Fruit fly (Drosophila melanogaster) whole organism, wandering third instar larva: ENCODE data around the gene CG4702.

Source experiments
- Abd-B ChIP-seq: fragments of >200 bp; optimal IDR thresholded peaks from 2 replicates; lab custom pipeline; 2017; ENCODE audit warnings: missing biosample characterization, missing genetic modification characterization
- CG9705 ChIP-seq: fragments of 200-800 bp; sonication (Bioruptor generic); optimal IDR thresholded peaks from 2 replicates; lab custom pipeline; 2018; ENCODE audit warnings: missing biosample characterization, mild to moderate bottlenecking, missing genetic modification characterization
- CrebA ChIP-seq: fragments of 200-800 bp; sonication (Bioruptor generic); optimal IDR thresholded peaks from 2 replicates; lab custom pipeline; 2016; ENCODE audit warnings: missing biosample characterization, mild to moderate bottlenecking, missing genetic modification characterization, borderline replicate concordance
- Dif ChIP-seq: fragments of 200-275, 200-300 bp; sonication (Bioruptor generic); optimal IDR thresholded peaks from 2 replicates; lab custom pipeline; 2018; ENCODE audit warnings: missing biosample characterization, missing genetic modification characterization; ENCODE audit not compliant: partially characterized antibody
- GATAd ChIP-seq: sonication (Bioruptor generic); optimal IDR thresholded peaks from 2 replicates; lab custom pipeline; 2016; ENCODE audit warnings: missing biosample characterization, missing genetic modification characterization
- HLH106 ChIP-seq: fragments of 200-800 bp; optimal IDR thresholded peaks from 3 replicates; lab custom pipeline; 2019; ENCODE audit warnings: missing biosample characterization, mild to moderate bottlenecking, missing genetic modification characterization, moderate library complexity
- Hnf4 ChIP-seq: fragments of 200-800 bp; sonication (Bioruptor generic); optimal IDR thresholded peaks from 2 replicates; lab custom pipeline; 2016; ENCODE audit warnings: missing biosample characterization, mild to moderate bottlenecking, missing genetic modification characterization
- Hr78 ChIP-seq: fragments of >200 bp; optimal IDR thresholded peaks from 2 replicates; lab custom pipeline; 2017; ENCODE audit warnings: missing biosample characterization, missing genetic modification characterization
- Hr83 ChIP-seq: fragments of 200-300 bp; sonication (Bioruptor generic); optimal IDR thresholded peaks from 2 replicates; lab custom pipeline; 2016; ENCODE audit warnings: missing biosample characterization, mild to moderate bottlenecking, missing genetic modification characterization, moderate library complexity; ENCODE audit not compliant: poor library complexity, severe bottlenecking
- Jra ChIP-seq: sonication (Bioruptor generic); optimal IDR thresholded peaks from 2 replicates; lab custom pipeline; 2016; ENCODE audit warnings: missing biosample characterization, missing genetic modification characterization
- Mio ChIP-seq: sonication (Bioruptor generic); optimal IDR thresholded peaks from 2 replicates; lab custom pipeline; 2016; ENCODE audit warnings: missing biosample characterization, missing genetic modification characterization
- Myc ChIP-seq: fragments of >200 bp; optimal IDR thresholded peaks from 2 replicates; lab custom pipeline; 2017
- N ChIP-seq: fragments of >200 bp; optimal IDR thresholded peaks from 2 replicates; lab custom pipeline; 2018; ENCODE audit warnings: missing biosample characterization, missing external identifiers, missing genetic modification characterization
- OdsH ChIP-seq: fragments of 200-800 bp; sonication (Bioruptor generic); optimal IDR thresholded peaks from 2 replicates; lab custom pipeline; 2016; ENCODE audit warnings: missing biosample characterization, mild to moderate bottlenecking, missing genetic modification characterization
- Rel ChIP-seq, 2 experiments: fragments of 200-800 bp; sonication (Bioruptor generic) in 1 of 2; optimal IDR thresholded peaks; 2 replicates in 1 of 2; 3 replicates in 1 of 2; lab custom pipeline; 2016 to 2019; ENCODE audit warnings: mild to moderate bottlenecking in 2 of 2, missing biosample characterization in 2 of 2, missing genetic modification characterization in 2 of 2, moderate library complexity in 1 of 2
- Sp1 ChIP-seq: fragments of 200-800 bp; sonication (Bioruptor generic); optimal IDR thresholded peaks from 3 replicates; lab custom pipeline; 2019; ENCODE audit warnings: missing biosample characterization, mild to moderate bottlenecking, missing genetic modification characterization, moderate library complexity
- Vsx2 ChIP-seq: fragments of 200-300, 225-300 bp; sonication (Bioruptor generic); optimal IDR thresholded peaks from 2 replicates; lab custom pipeline; 2018; ENCODE audit warnings: missing biosample characterization, missing genetic modification characterization; ENCODE audit not compliant: partially characterized antibody
- br ChIP-seq: fragments of 200-800 bp; sonication (Bioruptor generic); optimal IDR thresholded peaks from 2 replicates; lab custom pipeline; 2016; ENCODE audit warnings: missing biosample characterization, missing genetic modification characterization
- brk ChIP-seq: fragments of 200-800 bp; sonication (Bioruptor generic); optimal IDR thresholded peaks from 2 replicates; lab custom pipeline; 2016; ENCODE audit warnings: missing biosample characterization, mild to moderate bottlenecking, missing genetic modification characterization
- dl ChIP-seq, 2 experiments: fragments of 175-275, 200-275 bp in 1 of 2; fragments of 200-275 bp in 1 of 2; sonication (Bioruptor generic); optimal IDR thresholded peaks; lab custom pipeline; 2018; ENCODE audit warnings: mild to moderate bottlenecking in 2 of 2, missing biosample characterization in 2 of 2, missing genetic modification characterization in 2 of 2, moderate library complexity in 2 of 2; ENCODE audit not compliant: partially characterized antibody in 2 of 2, insufficient read depth in 1 of 2
- dmrt93B ChIP-seq: fragments of 200-800 bp; sonication (Bioruptor generic); optimal IDR thresholded peaks from 2 replicates; lab custom pipeline; 2018; ENCODE audit warnings: missing biosample characterization, mild to moderate bottlenecking, missing genetic modification characterization
- dsf ChIP-seq: sonication (Bioruptor generic); optimal IDR thresholded peaks from 2 replicates; lab custom pipeline; 2016; ENCODE audit warnings: missing biosample characterization, missing genetic modification characterization, borderline replicate concordance
- ey ChIP-seq: fragments of 200-800 bp; sonication (Bioruptor generic); optimal IDR thresholded peaks from 2 replicates; lab custom pipeline; 2016; ENCODE audit warnings: missing biosample characterization, missing genetic modification characterization
- foxo ChIP-seq, 2 experiments: fragments of 200-800 bp; sonication (Bioruptor generic); optimal IDR thresholded peaks; 2 replicates in 1 of 2; 3 replicates in 1 of 2; lab custom pipeline; 2016 to 2017; ENCODE audit warnings: missing biosample characterization in 2 of 2, missing genetic modification characterization in 2 of 2
- fru ChIP-seq: fragments of 200-800 bp; sonication (Bioruptor generic); optimal IDR thresholded peaks from 3 replicates; lab custom pipeline; 2016; ENCODE audit warnings: missing biosample characterization, mild to moderate bottlenecking, missing genetic modification characterization
- h ChIP-seq: fragments of 200-800 bp; sonication (Bioruptor generic); optimal IDR thresholded peaks from 3 replicates; lab custom pipeline; 2016; ENCODE audit warnings: missing biosample characterization, mild to moderate bottlenecking, missing genetic modification characterization
- jim ChIP-seq: fragments of 175-275, 200-325 bp; sonication (Bioruptor generic); optimal IDR thresholded peaks from 2 replicates; lab custom pipeline; 2016; ENCODE audit warnings: missing biosample characterization, mild to moderate bottlenecking, missing genetic modification characterization
- lola ChIP-seq: fragments of >200 bp; optimal IDR thresholded peaks from 2 replicates; lab custom pipeline; 2017; ENCODE audit warnings: missing biosample characterization, missing genetic modification characterization
- psq ChIP-seq: fragments of 200-800 bp; sonication (Bioruptor generic); optimal IDR thresholded peaks from 3 replicates; lab custom pipeline; 2017; ENCODE audit warnings: missing biosample characterization, mild to moderate bottlenecking, missing genetic modification characterization, moderate library complexity
- rgr ChIP-seq: fragments of 200-800 bp; sonication (Bioruptor generic); optimal IDR thresholded peaks from 3 replicates; lab custom pipeline; 2016; ENCODE audit warnings: missing biosample characterization, mild to moderate bottlenecking, missing genetic modification characterization
- sage ChIP-seq: fragments of 200-800 bp; sonication (Bioruptor generic); optimal IDR thresholded peaks from 2 replicates; lab custom pipeline; 2016; ENCODE audit warnings: missing biosample characterization, mild to moderate bottlenecking, missing genetic modification characterization
- sv ChIP-seq: fragments of 200-800 bp; sonication (Bioruptor generic); optimal IDR thresholded peaks from 3 replicates; lab custom pipeline; 2016; ENCODE audit warnings: missing biosample characterization, missing genetic modification characterization
- tai ChIP-seq: sonication (Bioruptor generic); optimal IDR thresholded peaks from 2 replicates; lab custom pipeline; 2016; ENCODE audit warnings: missing biosample characterization, missing genetic modification characterization
- usp ChIP-seq: fragments of >200 bp; optimal IDR thresholded peaks from 2 replicates; lab custom pipeline; 2017; ENCODE audit warnings: missing biosample characterization, missing genetic modification characterization
- woc ChIP-seq: sonication (Bioruptor generic); optimal IDR thresholded peaks from 2 replicates; lab custom pipeline; 2016; ENCODE audit warnings: missing biosample characterization, mild to moderate bottlenecking, missing genetic modification characterization

CG4702 gene

DNA sequence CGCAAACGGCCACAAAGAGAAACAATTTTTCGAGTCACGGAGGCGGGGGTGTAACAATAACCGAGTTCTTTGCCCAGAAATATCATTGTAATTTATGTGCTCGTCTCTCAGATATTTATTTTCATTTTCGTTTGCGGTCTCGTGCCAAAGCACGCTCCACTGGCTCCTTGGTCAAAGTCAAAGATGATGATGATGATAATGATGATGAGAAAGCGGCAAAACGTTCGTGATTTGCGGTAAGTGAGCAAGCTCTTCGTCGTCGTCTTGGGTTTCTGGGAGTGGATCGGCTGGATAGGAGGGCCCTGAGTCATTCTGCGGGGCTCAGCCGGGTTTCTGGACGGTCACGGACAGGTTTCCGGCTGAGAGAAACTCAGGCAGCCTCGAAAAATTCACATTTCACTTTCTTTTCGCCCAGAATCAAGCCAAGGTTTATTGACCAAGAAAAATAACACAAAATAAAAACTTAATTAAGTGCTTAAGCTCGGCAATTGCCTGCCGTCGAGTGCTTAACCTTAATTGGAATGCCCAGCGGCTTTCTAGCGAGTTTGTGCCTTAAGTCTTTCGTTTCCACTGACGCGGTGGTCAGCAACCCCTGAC lies 2.5 kb downstream of the CG4702 start:
- TF ChIP-seq Hr83 (GFP tag; lab: Kevin White, UChicago) (no peak), fru (GFP tag; lab: Kevin White, UChicago) (no peak), brk (GFP tag; lab: Kevin White, UChicago) (no peak), Myc (lab: Kevin White, UChicago) (no peak), dsf (GFP tag; lab: Kevin White, UChicago) (no peak), Rel (GFP tag; optimal IDR thresholded peaks at IDR 0.05; lab: Kevin White, UChicago) (no peak), Rel (tag; optimal IDR thresholded peaks at IDR 0.05; lab: Kevin White, UChicago) (no peak), woc (no peak), OdsH (GFP tag; lab: Kevin White, UChicago) (no peak), Abd-B (no peak), sage (GFP tag; lab: Kevin White, UChicago) (no peak)

DNA sequence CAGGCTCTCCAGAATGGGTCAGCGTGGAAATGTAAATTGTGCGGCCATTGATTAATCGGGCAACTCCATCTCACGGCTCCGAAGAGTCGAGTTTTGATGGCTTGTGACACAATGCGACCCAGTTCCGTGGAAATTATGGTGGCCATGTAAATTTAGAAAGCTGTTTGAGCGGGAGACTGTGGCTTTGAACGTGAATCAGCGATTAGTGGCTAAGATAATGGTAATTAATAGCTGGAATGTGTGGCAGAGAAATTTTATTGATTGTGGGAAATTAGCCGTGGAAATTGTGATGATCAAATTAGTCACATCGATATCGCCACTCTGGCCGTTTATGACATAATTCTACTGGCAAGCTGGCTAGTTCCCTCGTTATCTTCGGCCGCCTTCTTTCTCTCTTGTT lies 3.2 kb downstream of the CG4702 start:
- TF ChIP-seq Vsx2 (GFP tag; lab: Kevin White, UChicago) = no peak
- TF ChIP-seq Abd-B = no peak
- TF ChIP-seq HLH106 (tag; lab: Kevin White, UChicago) = no peak
- no peak for TF ChIP-seq foxo (GFP tag; optimal IDR thresholded peaks at IDR 0.05; lab: Kevin White, UChicago)
- TF ChIP-seq usp (GFP tag; lab: Kevin White, UChicago) = no peak
- TF ChIP-seq fru (GFP tag; lab: Kevin White, UChicago) = no peak
- TF ChIP-seq Hnf4 (GFP tag; lab: Kevin White, UChicago) = no peak
- no peak for TF ChIP-seq dl (GFP tag; optimal IDR thresholded peaks at IDR 0.05; lab: Kevin White, UChicago; ENCODE audit: insufficient read depth in 1 of 2, partially characterized antibody in 2 of 2)
- TF ChIP-seq lola (GFP tag; lab: Kevin White, UChicago) = no peak
- no peak for TF ChIP-seq CG9705 (GFP tag; lab: Kevin White, UChicago)
- TF ChIP-seq CrebA (GFP tag; lab: Kevin White, UChicago) = no peak
- no peak for TF ChIP-seq Dif
- TF ChIP-seq Hr78 = no peak

DNA sequence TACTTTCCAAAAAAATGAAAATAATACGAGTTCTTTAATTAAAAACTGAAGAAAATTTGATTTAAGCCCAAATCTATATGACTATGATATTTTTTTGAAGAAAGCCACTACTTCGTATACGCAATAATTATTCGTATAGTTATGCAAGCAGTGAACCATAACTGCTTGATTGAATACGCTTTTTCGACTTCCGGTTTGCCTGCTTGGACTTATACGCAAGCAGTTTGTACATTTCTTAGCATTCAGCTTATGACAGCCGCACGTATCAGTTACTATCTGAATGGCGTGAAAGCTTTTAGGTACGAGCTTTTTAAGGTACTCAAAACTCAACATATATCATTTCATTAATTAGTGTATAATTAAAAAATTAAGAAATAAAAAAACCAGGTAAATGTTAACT lies 6.8 kb downstream of the CG4702 start:
- TF ChIP-seq lola (GFP tag; lab: Kevin White, UChicago) (no peak), OdsH (GFP tag; lab: Kevin White, UChicago) (peak; percentile 54), Sp1 (GFP tag; lab: Kevin White, UChicago) (peak; percentile 61), Hr83 (GFP tag; lab: Kevin White, UChicago) (peak; percentile 75), Vsx2 (GFP tag; lab: Kevin White, UChicago) (peak; percentile 33), dl (GFP tag; optimal IDR thresholded peaks at IDR 0.05; lab: Kevin White, UChicago; ENCODE audit: insufficient read depth in 1 of 2, partially characterized antibody in 2 of 2) (peak in 1 of 2 experiments; percentile 25), h (GFP tag; lab: Kevin White, UChicago) (peak; percentile 70), fru (GFP tag; lab: Kevin White, UChicago) (peak; percentile 66), tai (GFP tag; lab: Kevin White, UChicago) (no peak), psq (peak; percentile 36), foxo (GFP tag; optimal IDR thresholded peaks at IDR 0.05; lab: Kevin White, UChicago) (peak in 1 of 2 experiments; percentile 73), sv (GFP tag; lab: Kevin White, UChicago) (peak; percentile 76), dmrt93B (GFP tag; lab: Kevin White, UChicago) (peak; percentile 82), jim (GFP tag; lab: Kevin White, UChicago) (no peak), CG9705 (GFP tag; lab: Kevin White, UChicago) (peak; percentile 69), CrebA (GFP tag; lab: Kevin White, UChicago) (no peak), woc (no peak), Jra (GFP tag; lab: Kevin White, UChicago) (no peak), rgr (peak; percentile 84), N (GFP tag; lab: Kevin White, UChicago) (no peak), Mio (GFP tag; lab: Kevin White, UChicago) (no peak), sage (GFP tag; lab: Kevin White, UChicago) (no peak), brk (GFP tag; lab: Kevin White, UChicago) (no peak), Abd-B (no peak), br (peak; percentile 63), usp (GFP tag; lab: Kevin White, UChicago) (no peak), Rel (GFP tag; optimal IDR thresholded peaks at IDR 0.05; lab: Kevin White, UChicago) (no peak), Rel (tag; optimal IDR thresholded peaks at IDR 0.05; lab: Kevin White, UChicago) (no peak), Myc (lab: Kevin White, UChicago) (peak; percentile 36), ey (GFP tag; lab: Kevin White, UChicago) (peak; percentile 56), Dif (peak; percentile 78), Hnf4 (GFP tag; lab: Kevin White, UChicago) (peak; percentile 58), GATAd (GFP tag; lab: Kevin White, UChicago) (no peak), HLH106 (tag; lab: Kevin White, UChicago) (peak; percentile 69)
- TF ChIP-seq, all 38 proteins: peak for 19
